Fruit fly (Drosophila melanogaster): Measurements from ENCODE around the gene TrpRS-m.

TrpRS-m gene

dm6 chr3L:17808597-17809213, 40.8 kb upstream of the TrpRS-m start, which contains the start of gene CG32191 (continued):
- TF ChIP-seq CG8924 (tag; optimal IDR thresholded peaks at IDR 0.05), result no peak
- TF ChIP-seq HLH4C (GFP tag; IDR thresholded peaks at IDR 0.05; ENCODE audit: partially characterized antibody), result no peak
- no peak for TF ChIP-seq CG7928 (GFP tag; optimal IDR thresholded peaks at IDR 0.05)
- TF ChIP-seq CG13287 (GFP tag; IDR thresholded peaks at IDR 0.05; ENCODE audit: partially characterized antibody), result no peak
- peak; percentile 59 for TF ChIP-seq Hmr (GFP tag; optimal IDR thresholded peaks at IDR 0.05)
- no peak for TF ChIP-seq tll (GFP tag; optimal IDR thresholded peaks at IDR 0.05)
- peak; percentile 69 for TF ChIP-seq sens (GFP tag)
- no peak for TF ChIP-seq cwo (GFP tag; optimal IDR thresholded peaks at IDR 0.05)
- no peak for TF ChIP-seq Dp (GFP tag; optimal IDR thresholded peaks at IDR 0.05)
- TF ChIP-seq toy (GFP tag; IDR thresholded peaks at IDR 0.05), result no peak
- TF ChIP-seq Scr (GFP tag; IDR thresholded peaks at IDR 0.05; ENCODE audit: partially characterized antibody), result no peak
- TF ChIP-seq MBD-R2 (GFP tag; IDR thresholded peaks at IDR 0.05), result no peak
- TF ChIP-seq CHES-1-like (GFP tag; optimal IDR thresholded peaks at IDR 0.05), result no peak
- TF ChIP-seq tin (GFP tag; optimal IDR thresholded peaks at IDR 0.05), result no peak
- no peak for TF ChIP-seq Ravus (GFP tag; IDR thresholded peaks at IDR 0.05)
- no peak for TF ChIP-seq ap (GFP tag; IDR thresholded peaks at IDR 0.05)
- TF ChIP-seq Oli (tag; optimal IDR thresholded peaks at IDR 0.05), result no peak
- no peak for TF ChIP-seq bbx (GFP tag; IDR thresholded peaks at IDR 0.05; ENCODE audit: partially characterized antibody)
- TF ChIP-seq CG9797 (GFP tag; optimal IDR thresholded peaks at IDR 0.05), result no peak
- no peak for TF ChIP-seq lbe (GFP tag; optimal IDR thresholded peaks at IDR 0.05)
- TF ChIP-seq mirr (GFP tag; optimal IDR thresholded peaks at IDR 0.05), result peak; percentile 44
- no peak for TF ChIP-seq CG43689 (GFP tag; IDR thresholded peaks at IDR 0.05)
- no peak for TF ChIP-seq Nf-YC (tag; optimal IDR thresholded peaks at IDR 0.05)
- peak; percentile 44 for TF ChIP-seq CG2678 (tag; optimal IDR thresholded peaks at IDR 0.05)
- TF ChIP-seq CG34422 (GFP tag; IDR thresholded peaks at IDR 0.05), result peak; percentile 16; the same call in 1 of the 3 replicates
- TF ChIP-seq bigmax (GFP tag; optimal IDR thresholded peaks at IDR 0.05), result no peak
- TF ChIP-seq chif (GFP tag; optimal IDR thresholded peaks at IDR 0.05), result no peak
- no peak for TF ChIP-seq CG32772 (GFP tag; IDR thresholded peaks at IDR 0.05)
- TF ChIP-seq CG8765 (GFP tag; IDR thresholded peaks at IDR 0.05), result no peak
- TF ChIP-seq ttk (GFP tag; IDR thresholded peaks at IDR 0.05), result no peak
- no peak for TF ChIP-seq fu2 (GFP tag; optimal IDR thresholded peaks at IDR 0.05)
- peak; percentile 40 for TF ChIP-seq oc (tag; optimal IDR thresholded peaks at IDR 0.05)
- TF ChIP-seq Elba2 (GFP tag; optimal IDR thresholded peaks at IDR 0.05), result no peak
- TF ChIP-seq crc (GFP tag; optimal IDR thresholded peaks at IDR 0.05), result no peak
- no peak for TF ChIP-seq CG3065 (GFP tag; optimal IDR thresholded peaks at IDR 0.05)
- no peak for TF ChIP-seq Abd-B (GFP tag; optimal IDR thresholded peaks at IDR 0.05)
- no peak for TF ChIP-seq CG9817 (tag; optimal IDR thresholded peaks at IDR 0.05)
- TF ChIP-seq her (GFP tag; optimal IDR thresholded peaks at IDR 0.05), result no peak
- no peak for TF ChIP-seq GATAe (GFP tag; conservative IDR thresholded peaks at IDR 0.05)
- TF ChIP-seq E2f2 (GFP tag; IDR thresholded peaks at IDR 0.05), result no peak
- no peak for TF ChIP-seq CG1832 (GFP tag; optimal IDR thresholded peaks at IDR 0.05)
- no peak for TF ChIP-seq esg (GFP tag; conservative IDR thresholded peaks at IDR 0.05)
- no peak for TF ChIP-seq lov (optimal IDR thresholded peaks at IDR 0.05)
- TF ChIP-seq lov (GFP tag; IDR thresholded peaks at IDR 0.05), result no peak
- no peak for TF ChIP-seq Dll (GFP tag; IDR thresholded peaks at IDR 0.05; ENCODE audit: partially characterized antibody)
- no peak for TF ChIP-seq CG3407 (GFP tag; optimal IDR thresholded peaks at IDR 0.05)
- peak; percentile 27 for TF ChIP-seq Jarid2 (GFP tag; optimal IDR thresholded peaks at IDR 0.05)
- no peak for TF ChIP-seq CG11085 (GFP tag; IDR thresholded peaks at IDR 0.05)
- no peak for TF ChIP-seq sisA (GFP tag; IDR thresholded peaks at IDR 0.05)
- TF ChIP-seq vfl (GFP tag; optimal IDR thresholded peaks at IDR 0.05), result no peak
- no peak for TF ChIP-seq CG1602 (GFP tag; optimal IDR thresholded peaks at IDR 0.05)
